Fruit fly (Drosophila melanogaster): ENCODE measurements around the gene lcs.
A peak's percentile ranks its signal among the peaks of the same experiment; 100 is the strongest.

The lcs gene

dm6 chrX:21387695-21388094 is 9.4 kb downstream of the lcs start, which contains the start of gene Ddx56 (continued):
- TF ChIP-seq CG2116 (GFP tag; optimal IDR thresholded peaks at IDR 0.05) = peak; percentile 9
- TF ChIP-seq dpn (GFP tag; optimal IDR thresholded peaks at IDR 0.05) = no peak
- peak; percentile 85 for TF ChIP-seq MESR4 (GFP tag; optimal IDR thresholded peaks at IDR 0.05)
- 0 out of 3 replicates have a peak, but pooled peaks have one; percentile 22 for TF ChIP-seq CG14860 (GFP tag; IDR thresholded peaks at IDR 0.05; ENCODE audit: partially characterized antibody)
- peak; percentile 62; the same call in 2 of the 3 replicates for TF ChIP-seq HLH4C (GFP tag; IDR thresholded peaks at IDR 0.05; ENCODE audit: partially characterized antibody)
- peak; percentile 29 for TF ChIP-seq CG3995 (GFP tag; optimal IDR thresholded peaks at IDR 0.05)
- TF ChIP-seq zen2 (GFP tag; IDR thresholded peaks at IDR 0.05; ENCODE audit: partially characterized antibody) = peak; percentile 43; the same call in 1 of the 3 replicates
- peak; percentile 47 for TF ChIP-seq hbn (GFP tag; IDR thresholded peaks at IDR 0.05; ENCODE audit: partially characterized antibody)
- TF ChIP-seq sna (GFP tag; IDR thresholded peaks at IDR 0.05; ENCODE audit: partially characterized antibody) = peak; percentile 51; the same call in 1 of the 2 replicates
- TF ChIP-seq CG13287 (GFP tag; IDR thresholded peaks at IDR 0.05; ENCODE audit: partially characterized antibody) = peak; percentile 71
- no peak for TF ChIP-seq CG30431 (GFP tag; optimal IDR thresholded peaks at IDR 0.05)
- peak; percentile 59; the same call in 2 of the 3 replicates for TF ChIP-seq Opbp (GFP tag; IDR thresholded peaks at IDR 0.05; ENCODE audit: partially characterized antibody)
- TF ChIP-seq BEAF-32 (GFP tag; optimal IDR thresholded peaks at IDR 0.05) = peak; percentile 55

DNA sequence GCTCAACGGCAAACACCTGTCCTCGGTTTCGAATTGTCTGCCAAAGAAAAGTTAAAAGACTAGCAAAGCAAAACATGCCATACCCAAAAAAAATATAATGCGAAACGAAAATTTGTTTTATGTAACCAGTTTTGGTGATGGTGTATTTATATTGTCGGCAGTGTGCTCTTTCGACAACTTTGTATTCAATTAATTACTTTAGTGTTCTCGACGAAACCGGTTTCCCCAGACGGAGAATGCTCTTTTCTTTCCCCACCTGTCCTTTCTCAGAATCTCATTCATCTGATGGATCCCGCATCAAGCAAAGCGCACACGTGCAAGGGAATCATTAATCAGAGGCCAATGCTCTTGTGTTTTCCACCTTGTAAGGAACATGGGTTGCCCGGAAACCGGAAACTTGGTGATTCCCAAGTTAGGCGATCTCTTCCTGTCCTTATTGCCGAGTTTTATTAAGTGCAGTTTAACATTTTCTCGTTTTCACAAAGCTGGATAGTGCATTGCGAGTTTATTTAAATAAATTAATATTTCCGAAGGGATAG is 18.7 kb downstream of the lcs start:
- TF ChIP-seq CG2712 (tag; optimal IDR thresholded peaks at IDR 0.05) (no peak), CG10565 (GFP tag; optimal IDR thresholded peaks at IDR 0.05) (no peak), dpn (GFP tag; optimal IDR thresholded peaks at IDR 0.05) (no peak), sens (GFP tag) (peak; percentile 2), Stat92E (GFP tag; optimal IDR thresholded peaks at IDR 0.05) (peak in 1 of 3 experiments; percentile 49), crol (GFP tag; IDR thresholded peaks at IDR 0.05) (no peak), CG17328 (GFP tag; IDR thresholded peaks at IDR 0.05) (no peak), CG9609 (GFP tag; optimal IDR thresholded peaks at IDR 0.05) (no peak), CG3726 (GFP tag; IDR thresholded peaks at IDR 0.05) (no peak)

DNA sequence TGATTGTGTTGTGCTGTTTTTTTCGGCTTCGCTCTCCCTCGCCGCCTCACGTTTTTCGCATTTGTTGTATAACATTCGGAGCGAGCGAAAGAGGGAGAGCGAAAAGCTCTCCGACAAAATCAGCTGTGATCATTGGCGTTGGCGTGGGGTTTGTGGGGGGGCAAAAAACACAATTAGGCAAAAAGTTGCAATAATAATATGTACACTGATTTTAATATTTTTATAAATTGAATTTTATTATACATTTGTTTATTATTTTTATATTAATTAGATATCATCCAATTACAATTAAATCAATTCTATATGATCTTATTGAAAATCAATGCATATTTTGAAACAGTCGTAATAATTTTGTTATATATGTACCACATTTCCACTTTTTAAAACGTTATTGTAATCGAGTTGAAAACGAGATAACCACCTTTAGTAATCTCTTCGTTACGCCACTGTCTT is 21.5 kb downstream of the lcs start:
- no peak for TF ChIP-seq wdn (GFP tag; IDR thresholded peaks at IDR 0.05)
- TF ChIP-seq CG3065 (GFP tag; optimal IDR thresholded peaks at IDR 0.05) = no peak
- no peak for TF ChIP-seq Sin3A (optimal IDR thresholded peaks at IDR 0.05)
- TF ChIP-seq CG7963 (GFP tag; IDR thresholded peaks at IDR 0.05; ENCODE audit: partially characterized antibody) = no peak
- no peak for TF ChIP-seq sens (GFP tag)
- TF ChIP-seq NC2β (GFP tag; optimal IDR thresholded peaks at IDR 0.05) = no peak
- TF ChIP-seq tgo (GFP tag; IDR thresholded peaks at IDR 0.05) = peak; percentile 35; the same call in 1 of the 3 replicates
- TF ChIP-seq disco-r (GFP tag; optimal IDR thresholded peaks at IDR 0.05) = no peak
- no peak for TF ChIP-seq slp2 (GFP tag; optimal IDR thresholded peaks at IDR 0.05)
- no peak for TF ChIP-seq zfh2 (GFP tag; optimal IDR thresholded peaks at IDR 0.05)
- 0 out of 2 replicates have a peak, but pooled peaks have one; percentile 12 for TF ChIP-seq ranshi (GFP tag; IDR thresholded peaks at IDR 0.05)
- no peak for TF ChIP-seq cad (GFP tag; optimal IDR thresholded peaks at IDR 0.05)
- TF ChIP-seq CG1603 (tag; optimal IDR thresholded peaks at IDR 0.05) = no peak
- no peak for TF ChIP-seq B-H1 (GFP tag; IDR thresholded peaks at IDR 0.05)
- no peak for TF ChIP-seq wor (GFP tag; IDR thresholded peaks at IDR 0.05)
- peak; percentile 36; the same call in 1 of the 4 replicates for TF ChIP-seq Gug (GFP tag; IDR thresholded peaks at IDR 0.05)
- TF ChIP-seq CG12219 (GFP tag; optimal IDR thresholded peaks at IDR 0.05) = no peak
- TF ChIP-seq phol (tag; optimal IDR thresholded peaks at IDR 0.05) = peak; percentile 46
- no peak for TF ChIP-seq chif (GFP tag; optimal IDR thresholded peaks at IDR 0.05)
- TF ChIP-seq CG4424 (GFP tag; optimal IDR thresholded peaks at IDR 0.05) = peak; percentile 36
- no peak for TF ChIP-seq fd64A (GFP tag; optimal IDR thresholded peaks at IDR 0.05)
- TF ChIP-seq sim (GFP tag; IDR thresholded peaks at IDR 0.05) = no peak
- peak; percentile 40 for TF ChIP-seq Hr3 (GFP tag; optimal IDR thresholded peaks at IDR 0.05)
- no peak for TF ChIP-seq knrl (GFP tag; IDR thresholded peaks at IDR 0.05; ENCODE audit: partially characterized antibody)
- TF ChIP-seq ase (GFP tag; IDR thresholded peaks at IDR 0.05) = no peak
- TF ChIP-seq Pdp1 (GFP tag; optimal IDR thresholded peaks at IDR 0.05) = peak in 1 of 2 experiments; percentile 99
- TF ChIP-seq CG17829 (tag; optimal IDR thresholded peaks at IDR 0.05) = peak; percentile 16
- no peak for TF ChIP-seq NC2α (GFP tag; optimal IDR thresholded peaks at IDR 0.05)
